Worm (Caenorhabditis elegans) whole organism, L3 larva: ENCODE measurements around the gene cdc-48.1.
A peak's percentile ranks its signal among the peaks of the same experiment; 100 is the strongest.

Experiments used
- R02D3.7 ChIP-seq: fragments of 150-350 bp; optimal IDR thresholded peaks from 2 replicates; lab custom pipeline; 2014; ENCODE audit warnings: missing biosample characterization, missing genetic modification characterization
- ZK546.5 ChIP-seq: sonication (generic microtip); optimal IDR thresholded peaks from 2 replicates; lab custom pipeline; 2017; ENCODE audit warnings: missing biosample characterization, missing genetic modification characterization
- aly-2 ChIP-seq: fragments of 150-350 bp; optimal IDR thresholded peaks from 2 replicates; lab custom pipeline; 2014; ENCODE audit warnings: missing biosample characterization, missing genetic modification characterization
- ama-1 ChIP-seq: fragments of 150-350 bp; optimal IDR thresholded peaks from 2 replicates; lab custom pipeline; 2018
- daf-12 ChIP-seq: fragments of 150-350 bp; optimal IDR thresholded peaks from 2 replicates; lab custom pipeline; 2014; ENCODE audit warnings: missing biosample characterization, missing genetic modification reagents, missing genetic modification characterization
- egl-27 ChIP-seq: sonication (generic microtip); optimal IDR thresholded peaks from 4 replicates; lab custom pipeline; 2017; ENCODE audit warnings: missing biosample characterization, missing genetic modification reagents, missing genetic modification characterization
- egl-5 ChIP-seq: fragments of 150-350 bp; optimal IDR thresholded peaks from 2 replicates; lab custom pipeline; 2017; ENCODE audit warnings: missing biosample characterization, missing genetic modification reagents, missing genetic modification characterization, inconsistent platforms
- elt-1 ChIP-seq: fragments of 150-350 bp; optimal IDR thresholded peaks from 2 replicates; lab custom pipeline; 2014; ENCODE audit warnings: missing biosample characterization, missing genetic modification characterization
- elt-2 ChIP-seq: sonication (generic microtip); optimal IDR thresholded peaks from 2 replicates; lab custom pipeline; 2016; ENCODE audit warnings: missing genetic modification reagents, mild to moderate bottlenecking, missing genetic modification characterization, missing compliant biosample characterization
- elt-3 ChIP-seq, 3 experiments: fragments of 150-350 bp in 1 of 3; sonication (generic microtip) in 2 of 3; optimal IDR thresholded peaks; 2 replicates in 2 of 3; 4 replicates in 1 of 3; lab custom pipeline; 2014 to 2017; ENCODE audit warnings: missing biosample characterization in 3 of 3, missing genetic modification characterization in 3 of 3
- eor-1 ChIP-seq, 2 experiments: fragments of 150-350 bp; optimal IDR thresholded peaks; 2 replicates each; lab custom pipeline; 2014 to 2018; ENCODE audit warnings: missing biosample characterization in 2 of 2, missing genetic modification characterization in 2 of 2
- fkh-10 ChIP-seq: sonication (generic microtip); optimal IDR thresholded peaks from 2 replicates; lab custom pipeline; 2017; ENCODE audit warnings: missing biosample characterization, missing genetic modification reagents, missing genetic modification characterization
- fkh-2 ChIP-seq: fragments of 150-350 bp; optimal IDR thresholded peaks from 2 replicates; lab custom pipeline; 2014; ENCODE audit warnings: missing biosample characterization, missing genetic modification reagents, missing genetic modification characterization
- fos-1 ChIP-seq: fragments of 150-350 bp; optimal IDR thresholded peaks from 2 replicates; lab custom pipeline; 2014; ENCODE audit warnings: missing biosample characterization, missing genetic modification characterization
- hmg-11 ChIP-seq: sonication (generic microtip); optimal IDR thresholded peaks from 2 replicates; lab custom pipeline; 2016; ENCODE audit warnings: missing genetic modification characterization, missing compliant biosample characterization
- jun-1 ChIP-seq: fragments of 150-350 bp; optimal IDR thresholded peaks from 2 replicates; lab custom pipeline; 2014; ENCODE audit warnings: missing biosample characterization, missing genetic modification reagents, missing genetic modification characterization
- lin-15B ChIP-seq: fragments of 150-350 bp; optimal IDR thresholded peaks from 2 replicates; lab custom pipeline; 2014; ENCODE audit warnings: missing biosample characterization, missing genetic modification characterization
- lin-39 ChIP-seq: fragments of 150-350 bp; optimal IDR thresholded peaks from 2 replicates; lab custom pipeline; 2018; ENCODE audit warnings: missing biosample characterization, missing genetic modification reagents, missing genetic modification characterization
- lsy-12 ChIP-seq: sonication (generic microtip); optimal IDR thresholded peaks from 2 replicates; lab custom pipeline; 2016; ENCODE audit warnings: mild to moderate bottlenecking, missing genetic modification characterization, missing compliant biosample characterization
- mdl-1 ChIP-seq: fragments of 150-350 bp; optimal IDR thresholded peaks from 2 replicates; lab custom pipeline; 2014; ENCODE audit warnings: missing biosample characterization, missing genetic modification characterization
- mml-1 ChIP-seq: fragments of 150-350 bp; sonication (generic microtip); optimal IDR thresholded peaks from 3 replicates; lab custom pipeline; 2014; ENCODE audit warnings: missing biosample characterization, missing genetic modification characterization
- nfya-1 ChIP-seq: sonication (generic microtip); optimal IDR thresholded peaks from 2 replicates; lab custom pipeline; 2017; ENCODE audit warnings: missing genetic modification characterization, mild to moderate bottlenecking, missing compliant biosample characterization, antibody characterized with exemption, moderate library complexity; ENCODE audit not compliant: insufficient read depth
- nhr-11 ChIP-seq: fragments of 150-350 bp; optimal IDR thresholded peaks from 2 replicates; lab custom pipeline; 2014; ENCODE audit warnings: missing biosample characterization, missing genetic modification characterization
- nhr-23 ChIP-seq: fragments of 150-350 bp; optimal IDR thresholded peaks from 2 replicates; lab custom pipeline; 2014; ENCODE audit warnings: missing biosample characterization, missing genetic modification reagents, missing genetic modification characterization
- nhr-237 ChIP-seq: fragments of 150-350 bp; optimal IDR thresholded peaks from 2 replicates; lab custom pipeline; 2014; ENCODE audit warnings: missing biosample characterization, missing genetic modification characterization
- nhr-25 ChIP-seq: sonication (generic microtip); optimal IDR thresholded peaks from 2 replicates; lab custom pipeline; 2017; ENCODE audit warnings: missing biosample characterization, missing genetic modification characterization
- nhr-28 ChIP-seq: fragments of 150-350 bp; optimal IDR thresholded peaks from 2 replicates; lab custom pipeline; 2014; ENCODE audit warnings: missing biosample characterization, missing genetic modification characterization
- nhr-43 ChIP-seq: sonication (generic microtip); optimal IDR thresholded peaks from 2 replicates; lab custom pipeline; 2016; ENCODE audit warnings: mild to moderate bottlenecking, missing genetic modification characterization, missing compliant biosample characterization; ENCODE audit not compliant: poor library complexity, severe bottlenecking
- nhr-67 ChIP-seq: fragments of 150-350 bp; optimal IDR thresholded peaks from 2 replicates; lab custom pipeline; 2014; ENCODE audit warnings: missing biosample characterization, missing genetic modification characterization
- nhr-76 ChIP-seq: fragments of 150-350 bp; sonication (generic microtip); optimal IDR thresholded peaks from 5 replicates; lab custom pipeline; 2014; ENCODE audit warnings: missing biosample characterization, missing genetic modification characterization
- nhr-77 ChIP-seq: fragments of 150-350 bp; optimal IDR thresholded peaks from 2 replicates; lab custom pipeline; 2014; ENCODE audit warnings: missing biosample characterization, missing genetic modification characterization
- pqm-1 ChIP-seq: fragments of 150-350 bp; optimal IDR thresholded peaks from 2 replicates; lab custom pipeline; 2017; ENCODE audit warnings: missing biosample characterization, missing genetic modification characterization, inconsistent platforms
- skn-1 ChIP-seq: fragments of 150-350 bp; optimal IDR thresholded peaks from 2 replicates; lab custom pipeline; 2014; ENCODE audit warnings: missing biosample characterization, missing genetic modification characterization
- snpc-4 ChIP-seq: fragments of 150-350 bp; optimal IDR thresholded peaks from 2 replicates; lab custom pipeline; 2014; ENCODE audit warnings: missing biosample characterization, missing genetic modification characterization
- tbx-2 ChIP-seq: sonication (generic microtip); optimal IDR thresholded peaks from 2 replicates; lab custom pipeline; 2016; ENCODE audit warnings: mild to moderate bottlenecking, missing genetic modification characterization, missing compliant biosample characterization
- unc-39 ChIP-seq: sonication (generic microtip); optimal IDR thresholded peaks from 4 replicates; lab custom pipeline; 2017; ENCODE audit warnings: missing biosample characterization, missing genetic modification characterization
- unc-62 ChIP-seq: fragments of 150-350 bp; sonication (generic microtip); optimal IDR thresholded peaks from 4 replicates; lab custom pipeline; 2014; ENCODE audit warnings: missing biosample characterization, missing genetic modification reagents, missing genetic modification characterization
- zag-1 ChIP-seq: fragments of 150-350 bp; optimal IDR thresholded peaks from 2 replicates; lab custom pipeline; 2014; ENCODE audit warnings: missing biosample characterization, missing genetic modification characterization
- ztf-11 ChIP-seq: fragments of 150-350 bp; optimal IDR thresholded peaks from 2 replicates; lab custom pipeline; 2014; ENCODE audit warnings: missing biosample characterization, missing genetic modification characterization

Gene cdc-48.1

ce11 chrII:10571967-10572366, 8.8 kb upstream of the cdc-48.1 start, which contains the start of gene C06A1.3:
TSS of gene C06A1.3 (plus strand) at chrII:10572267.
- TF ChIP-seq jun-1 (tag; lab: Kevin White, UChicago) (no peak), lin-15B (tag; lab: Kevin White, UChicago) (no peak), nhr-76 (tag; lab: Kevin White, UChicago) (no peak), unc-39 (tag; lab: Kevin White, UChicago) (no peak), nhr-25 (tag; lab: Kevin White, UChicago) (no peak), skn-1 (no peak), nhr-43 (tag; lab: Kevin White, UChicago) (no peak), nhr-23 (tag; lab: Kevin White, UChicago) (no peak)

- TF ChIP-seq fos-1 (tag; lab: Kevin White, UChicago) (no peak), nhr-25 (tag; lab: Kevin White, UChicago) (no peak), nfya-1 (no peak), elt-1 (tag; lab: Kevin White, UChicago) (no peak), nhr-11 (tag; lab: Kevin White, UChicago) (no peak), eor-1 (tag; optimal IDR thresholded peaks at IDR 0.05; lab: Kevin White, UChicago) (no peak)
Measured at ce11 chrII:10570302-10570701, 7.1 kb upstream of the cdc-48.1 start, which contains the start of gene txt-13. TSS of gene txt-13 (plus strand) at chrII:10570602.

ce11 chrII:10569498-10569897, 6.3 kb upstream of the cdc-48.1 start:
- no peak for TF ChIP-seq zag-1 (tag; lab: Kevin White, UChicago)
- TF ChIP-seq lsy-12: no peak
- no peak for TF ChIP-seq tbx-2 (tag; lab: Kevin White, UChicago)
- TF ChIP-seq nhr-43 (tag; lab: Kevin White, UChicago): no peak
- TF ChIP-seq mdl-1 (tag; lab: Kevin White, UChicago): no peak
- TF ChIP-seq mml-1 (tag; lab: Kevin White, UChicago): no peak
- TF ChIP-seq R02D3.7 (tag; lab: Kevin White, UChicago): no peak
- no peak for TF ChIP-seq elt-2
- no peak for TF ChIP-seq ztf-11 (tag; lab: Kevin White, UChicago)
- no peak for TF ChIP-seq egl-27 (tag; lab: Kevin White, UChicago)
- TF ChIP-seq nfya-1: peak; percentile 18
- no peak for TF ChIP-seq fkh-2 (tag; lab: Kevin White, UChicago)
- TF ChIP-seq jun-1 (tag; lab: Kevin White, UChicago): no peak
- peak; percentile 49 for TF ChIP-seq nhr-11 (tag; lab: Kevin White, UChicago)
- no peak for TF ChIP-seq unc-62 (GFP tag; lab: Kevin White, UChicago)
- TF ChIP-seq lin-39 (tag; lab: Kevin White, UChicago): no peak
- TF ChIP-seq eor-1 (tag; optimal IDR thresholded peaks at IDR 0.05; lab: Kevin White, UChicago): no peak
- TF ChIP-seq, all 47 proteins: peak for 2

- TF ChIP-seq ama-1 (lab: Kevin White, UChicago) (no peak), aly-2 (tag; lab: Kevin White, UChicago) (no peak), pqm-1 (no peak), fkh-10 (GFP tag; lab: Kevin White, UChicago) (peak; percentile 9), nhr-11 (tag; lab: Kevin White, UChicago) (no peak), elt-1 (tag; lab: Kevin White, UChicago) (no peak)
Measured at ce11 chrII:10566458-10566857, 3.3 kb upstream of the cdc-48.1 start.

- TF ChIP-seq mdl-1 (tag; lab: Kevin White, UChicago) (no peak), nhr-237 (tag; lab: Kevin White, UChicago) (no peak), nfya-1 (no peak), hmg-11 (no peak), egl-27 (tag; lab: Kevin White, UChicago) (no peak), elt-3 (tag; optimal IDR thresholded peaks at IDR 0.05; lab: Kevin White, UChicago) (no peak), fkh-10 (GFP tag; lab: Kevin White, UChicago) (no peak), egl-5 (tag; lab: Kevin White, UChicago) (no peak), nhr-28 (tag; lab: Kevin White, UChicago) (no peak), zag-1 (tag; lab: Kevin White, UChicago) (no peak), nhr-77 (no peak), nhr-25 (tag; lab: Kevin White, UChicago) (no peak), snpc-4 (tag; lab: Kevin White, UChicago) (no peak), ZK546.5 (no peak), unc-62 (GFP tag; lab: Kevin White, UChicago) (no peak), nhr-43 (tag; lab: Kevin White, UChicago) (no peak), lin-39 (tag; lab: Kevin White, UChicago) (no peak), nhr-67 (tag; lab: Kevin White, UChicago) (no peak), skn-1 (no peak), daf-12 (no peak)
Measured at ce11 chrII:10564578-10564977, 1.4 kb upstream of the cdc-48.1 start, which contains the start of the genes C06A1.6 and C06A1.7. TSS of gene C06A1.6 (minus strand) at chrII:10564678. TSS of gene C06A1.7 (plus strand) at chrII:10564891.
